ENCODE assay signal across 1 fruit fly cellular context in the genomic region with DNA sequence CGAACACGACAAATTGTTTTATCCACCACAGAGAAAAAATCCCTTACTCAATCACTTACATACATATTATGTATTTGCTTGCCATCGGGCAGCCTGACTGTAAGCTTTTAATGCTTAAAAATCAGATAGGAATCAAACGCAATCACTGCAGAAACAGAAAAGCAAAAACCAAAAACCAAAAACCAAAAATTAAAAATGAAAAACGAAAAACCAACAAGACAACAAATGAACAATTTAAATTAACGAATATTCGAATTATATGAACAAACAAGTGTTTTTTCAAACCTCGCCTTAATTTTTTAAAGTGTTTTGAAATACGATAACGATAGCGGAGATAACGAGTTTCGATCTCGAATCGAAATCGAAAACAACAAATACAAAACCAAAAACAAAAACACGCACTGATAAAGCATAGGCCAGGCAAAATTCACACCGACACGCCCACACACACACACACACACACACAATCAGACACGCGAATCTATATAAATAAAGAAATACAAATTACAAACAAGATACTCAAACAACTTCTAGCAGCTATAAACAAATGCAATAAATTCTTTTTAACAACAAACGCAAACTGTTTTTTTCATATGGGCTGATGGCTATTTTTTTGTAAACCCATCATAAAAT.
A peak's percentile ranks its signal among the peaks of the same experiment; 100 is the strongest.
TF ChIP-seq lines count a peak whose summit lies in the region.

No protein-coding gene starts in this region.

TF ChIP-seq in whole organism, embryonic, 481 proteins besides CTCF, POLR2A, EP300 and RAD21 (continued from another document):
- TF ChIP-seq CG1792 (GFP tag; optimal IDR thresholded peaks at IDR 0.05; lab: Kevin White, UChicago), result no peak
- TF ChIP-seq ham (GFP tag; IDR thresholded peaks at IDR 0.05; lab: Robert Waterston, UW), result no peak
- no peak for TF ChIP-seq sna (GFP tag; IDR thresholded peaks at IDR 0.05; lab: Robert Waterston, UW; ENCODE audit: partially characterized antibody)
- TF ChIP-seq Hr39 (optimal IDR thresholded peaks at IDR 0.05; lab: Kevin White, UChicago), result no peak
- no peak for TF ChIP-seq shn (GFP tag; optimal IDR thresholded peaks at IDR 0.05; lab: Kevin White, UChicago)
- TF ChIP-seq salm (tag; optimal IDR thresholded peaks at IDR 0.05; lab: Kevin White, UChicago), result no peak
- TF ChIP-seq zfh2 (GFP tag; optimal IDR thresholded peaks at IDR 0.05; lab: Kevin White, UChicago), result peak; percentile 15
- no peak for TF ChIP-seq gsb-n (tag; optimal IDR thresholded peaks at IDR 0.05; lab: Kevin White, UChicago)
- no peak for TF ChIP-seq gt (GFP tag; IDR thresholded peaks at IDR 0.05; lab: Robert Waterston, UW)
- TF ChIP-seq Ada2b (GFP tag; IDR thresholded peaks at IDR 0.05; lab: Robert Waterston, UW), result peak; percentile 55; the same call in 1 of the 2 replicates
- TF ChIP-seq Myb (GFP tag; optimal IDR thresholded peaks at IDR 0.05; lab: Kevin White, UChicago), result peak; percentile 52
- TF ChIP-seq grau (tag; optimal IDR thresholded peaks at IDR 0.05; lab: Kevin White, UChicago), result peak; percentile 64
- no peak for TF ChIP-seq MESR4 (GFP tag; optimal IDR thresholded peaks at IDR 0.05; lab: Kevin White, UChicago)
- TF ChIP-seq CG14860 (GFP tag; IDR thresholded peaks at IDR 0.05; lab: Robert Waterston, UW; ENCODE audit: partially characterized antibody), result no peak
- no peak for TF ChIP-seq otp (GFP tag; IDR thresholded peaks at IDR 0.05; lab: Robert Waterston, UW)
- peak; percentile 17 for TF ChIP-seq pho (GFP tag; optimal IDR thresholded peaks at IDR 0.05; lab: Kevin White, UChicago)
- TF ChIP-seq CG9727 (GFP tag; optimal IDR thresholded peaks at IDR 0.05; lab: Kevin White, UChicago), result peak; percentile 54
- TF ChIP-seq pita (GFP tag; optimal IDR thresholded peaks at IDR 0.05; lab: Kevin White, UChicago), result no peak
- no peak for TF ChIP-seq CG4360 (GFP tag; IDR thresholded peaks at IDR 0.05; lab: Robert Waterston, UW)
- no peak for TF ChIP-seq CG1024 (GFP tag; IDR thresholded peaks at IDR 0.05; lab: Robert Waterston, UW)
- no peak for TF ChIP-seq CG7271 (tag; optimal IDR thresholded peaks at IDR 0.05; lab: Kevin White, UChicago)
- TF ChIP-seq PHDP (tag; optimal IDR thresholded peaks at IDR 0.05; lab: Kevin White, UChicago), result peak; percentile 33
- TF ChIP-seq slou (GFP tag; optimal IDR thresholded peaks at IDR 0.05; lab: Kevin White, UChicago), result no peak
- no peak for TF ChIP-seq CG16813 (GFP tag; IDR thresholded peaks at IDR 0.05; lab: Robert Waterston, UW; ENCODE audit: partially characterized antibody)
- TF ChIP-seq Hr3 (GFP tag; optimal IDR thresholded peaks at IDR 0.05; lab: Kevin White, UChicago), result peak; percentile 29
- peak; percentile 60 for TF ChIP-seq lmd (GFP tag; IDR thresholded peaks at IDR 0.05; lab: Robert Waterston, UW)
- TF ChIP-seq CG13287 (GFP tag; IDR thresholded peaks at IDR 0.05; lab: Robert Waterston, UW; ENCODE audit: partially characterized antibody), result no peak; the same call in 1 of the 2 replicates
- peak; percentile 60 for TF ChIP-seq CG12391 (tag; optimal IDR thresholded peaks at IDR 0.05; lab: Kevin White, UChicago)
- peak; percentile 43 for TF ChIP-seq Fer3 (tag; optimal IDR thresholded peaks at IDR 0.05; lab: Kevin White, UChicago)
- no peak for TF ChIP-seq Dll (GFP tag; IDR thresholded peaks at IDR 0.05; lab: Robert Waterston, UW; ENCODE audit: partially characterized antibody)
- no peak for TF ChIP-seq CG34224 (GFP tag; IDR thresholded peaks at IDR 0.05; lab: Robert Waterston, UW; ENCODE audit: partially characterized antibody)
- TF ChIP-seq hth (optimal IDR thresholded peaks at IDR 0.05; lab: Kevin White, UChicago), result no peak
- peak; percentile 40; the same call in 1 of the 2 replicates for TF ChIP-seq HLH3B (GFP tag; IDR thresholded peaks at IDR 0.05; lab: Robert Waterston, UW)
- no peak for TF ChIP-seq CG12236 (GFP tag; optimal IDR thresholded peaks at IDR 0.05; lab: Kevin White, UChicago)
- TF ChIP-seq rib (GFP tag; IDR thresholded peaks at IDR 0.05; lab: Robert Waterston, UW), result no peak
- no peak for TF ChIP-seq bigmax (GFP tag; optimal IDR thresholded peaks at IDR 0.05; lab: Kevin White, UChicago)
- TF ChIP-seq Sin3A (optimal IDR thresholded peaks at IDR 0.05; lab: Kevin White, UChicago), result no peak
- peak in 1 of 2 experiments; percentile 59 for TF ChIP-seq bsh (GFP tag; optimal IDR thresholded peaks at IDR 0.05; lab: Kevin White, UChicago)
- TF ChIP-seq Poxn (GFP tag; IDR thresholded peaks at IDR 0.05; lab: Robert Waterston, UW), result no peak
- TF ChIP-seq Fer1 (GFP tag; optimal IDR thresholded peaks at IDR 0.05; lab: Kevin White, UChicago), result peak; percentile 41
- no peak for TF ChIP-seq CG5953 (GFP tag; IDR thresholded peaks at IDR 0.05; lab: Robert Waterston, UW)
- no peak for TF ChIP-seq onecut (GFP tag; IDR thresholded peaks at IDR 0.05; lab: Robert Waterston, UW)
- no peak for TF ChIP-seq Hand (GFP tag; optimal IDR thresholded peaks at IDR 0.05; lab: Kevin White, UChicago)
- TF ChIP-seq CG15011 (GFP tag; optimal IDR thresholded peaks at IDR 0.05; lab: Kevin White, UChicago), result no peak
- peak; percentile 5 for TF ChIP-seq CG1529 (GFP tag; optimal IDR thresholded peaks at IDR 0.05; lab: Kevin White, UChicago)
- no peak for TF ChIP-seq wek (GFP tag; optimal IDR thresholded peaks at IDR 0.05; lab: Kevin White, UChicago)
- TF ChIP-seq tio (GFP tag; optimal IDR thresholded peaks at IDR 0.05; lab: Kevin White, UChicago), result peak; percentile 35
- peak; percentile 26 for TF ChIP-seq CG18599 (GFP tag; optimal IDR thresholded peaks at IDR 0.05; lab: Kevin White, UChicago)
- TF ChIP-seq YL-1 (GFP tag; optimal IDR thresholded peaks at IDR 0.05; lab: Kevin White, UChicago), result no peak
- TF ChIP-seq CG13296 (GFP tag; optimal IDR thresholded peaks at IDR 0.05; lab: Kevin White, UChicago), result peak; percentile 38
- no peak for TF ChIP-seq CG32772 (GFP tag; IDR thresholded peaks at IDR 0.05; lab: Robert Waterston, UW)
- TF ChIP-seq CG7357 (GFP tag; IDR thresholded peaks at IDR 0.05; lab: Robert Waterston, UW), result peak; percentile 41; the same call in 1 of the 3 replicates
- peak; percentile 17 for TF ChIP-seq Dad (GFP tag; optimal IDR thresholded peaks at IDR 0.05; lab: Kevin White, UChicago)
- TF ChIP-seq Sry-δ (GFP tag; optimal IDR thresholded peaks at IDR 0.05; lab: Kevin White, UChicago), result peak; percentile 4
- TF ChIP-seq CG15479 (GFP tag; optimal IDR thresholded peaks at IDR 0.05; lab: Kevin White, UChicago), result no peak
- TF ChIP-seq vvl (GFP tag; IDR thresholded peaks at IDR 0.05; lab: Robert Waterston, UW), result peak; percentile 77
- no peak for TF ChIP-seq CG3407 (GFP tag; optimal IDR thresholded peaks at IDR 0.05; lab: Kevin White, UChicago)
- TF ChIP-seq zfh1 (GFP tag; IDR thresholded peaks at IDR 0.05; lab: Robert Waterston, UW), result peak; percentile 47; the same call in 1 of the 3 replicates
- TF ChIP-seq D19A (tag; optimal IDR thresholded peaks at IDR 0.05; lab: Kevin White, UChicago), result no peak
- TF ChIP-seq CG33557 (GFP tag; optimal IDR thresholded peaks at IDR 0.05; lab: Kevin White, UChicago), result no peak
- TF ChIP-seq cato (GFP tag; optimal IDR thresholded peaks at IDR 0.05; lab: Kevin White, UChicago; ENCODE audit: borderline replicate concordance), result peak; percentile 4
- TF ChIP-seq pfk (GFP tag; optimal IDR thresholded peaks at IDR 0.05; lab: Kevin White, UChicago), result no peak
- TF ChIP-seq cad (GFP tag; optimal IDR thresholded peaks at IDR 0.05; lab: Kevin White, UChicago), result no peak
- peak; percentile 62 for TF ChIP-seq CG10366 (GFP tag; IDR thresholded peaks at IDR 0.05; lab: Robert Waterston, UW)
- peak; percentile 46 for TF ChIP-seq CG3281 (GFP tag; optimal IDR thresholded peaks at IDR 0.05; lab: Kevin White, UChicago)
- no peak for TF ChIP-seq Spps (tag; optimal IDR thresholded peaks at IDR 0.05; lab: Kevin White, UChicago)
- TF ChIP-seq ttk (GFP tag; IDR thresholded peaks at IDR 0.05; lab: Robert Waterston, UW), result peak; percentile 16; the same call in 1 of the 2 replicates
- no peak for TF ChIP-seq gcm (GFP tag; optimal IDR thresholded peaks at IDR 0.05; lab: Kevin White, UChicago)
- no peak for TF ChIP-seq CG17186 (GFP tag; optimal IDR thresholded peaks at IDR 0.05; lab: Kevin White, UChicago)
- TF ChIP-seq tll (GFP tag; optimal IDR thresholded peaks at IDR 0.05; lab: Kevin White, UChicago), result no peak
- no peak for TF ChIP-seq fd3F (GFP tag; optimal IDR thresholded peaks at IDR 0.05; lab: Kevin White, UChicago)
- no peak for TF ChIP-seq Scr (GFP tag; IDR thresholded peaks at IDR 0.05; lab: Robert Waterston, UW; ENCODE audit: partially characterized antibody)
- TF ChIP-seq Fer2 (tag; optimal IDR thresholded peaks at IDR 0.05; lab: Kevin White, UChicago), result no peak
- TF ChIP-seq CG10565 (GFP tag; optimal IDR thresholded peaks at IDR 0.05; lab: Kevin White, UChicago), result no peak
- TF ChIP-seq org-1 (GFP tag; optimal IDR thresholded peaks at IDR 0.05; lab: Kevin White, UChicago), result peak; percentile 20
- TF ChIP-seq sqz (GFP tag; optimal IDR thresholded peaks at IDR 0.05; lab: Kevin White, UChicago), result no peak
- peak; percentile 27 for TF ChIP-seq CG3163 (GFP tag; optimal IDR thresholded peaks at IDR 0.05; lab: Kevin White, UChicago)
- TF ChIP-seq CG4617 (GFP tag; optimal IDR thresholded peaks at IDR 0.05; lab: Kevin White, UChicago; ENCODE audit: borderline replicate concordance), result no peak
- no peak for TF ChIP-seq pan (optimal IDR thresholded peaks at IDR 0.05; lab: Kevin White, UChicago)
- peak in 1 of 2 experiments; percentile 64 for TF ChIP-seq pan (GFP tag; optimal IDR thresholded peaks at IDR 0.05 in 1 of 2, IDR thresholded peaks at IDR 0.05 in 1 of 2)
- TF ChIP-seq sisA (GFP tag; IDR thresholded peaks at IDR 0.05; lab: Robert Waterston, UW), result peak; percentile 13; the same call in 1 of the 2 replicates
- TF ChIP-seq nom (GFP tag; optimal IDR thresholded peaks at IDR 0.05; lab: Kevin White, UChicago), result no peak
- TF ChIP-seq ATbp (GFP tag; optimal IDR thresholded peaks at IDR 0.05; lab: Kevin White, UChicago), result peak; percentile 30
- TF ChIP-seq lbe (GFP tag; optimal IDR thresholded peaks at IDR 0.05; lab: Kevin White, UChicago), result no peak
- no peak for TF ChIP-seq CG12071 (GFP tag; optimal IDR thresholded peaks at IDR 0.05; lab: Kevin White, UChicago)
- TF ChIP-seq pzg (GFP tag; optimal IDR thresholded peaks at IDR 0.05; lab: Kevin White, UChicago), result no peak
- no peak for TF ChIP-seq tna (GFP tag; IDR thresholded peaks at IDR 0.05; lab: Robert Waterston, UW; ENCODE audit: partially characterized antibody)
- TF ChIP-seq Kr (GFP tag; optimal IDR thresholded peaks at IDR 0.05; lab: Kevin White, UChicago), result no peak
- TF ChIP-seq CG14965 (GFP tag; optimal IDR thresholded peaks at IDR 0.05; lab: Kevin White, UChicago; ENCODE audit: borderline replicate concordance), result no peak
- TF ChIP-seq CG10209 (GFP tag; optimal IDR thresholded peaks at IDR 0.05; lab: Kevin White, UChicago), result peak; percentile 23
- TF ChIP-seq CoRest (tag; optimal IDR thresholded peaks at IDR 0.05; lab: Kevin White, UChicago), result peak; percentile 19
- peak; percentile 45 for TF ChIP-seq az2 (GFP tag; optimal IDR thresholded peaks at IDR 0.05; lab: Kevin White, UChicago)
- TF ChIP-seq C15 (GFP tag; IDR thresholded peaks at IDR 0.05; lab: Robert Waterston, UW), result no peak
- TF ChIP-seq CG3847 (GFP tag; IDR thresholded peaks at IDR 0.05; lab: Robert Waterston, UW), result peak; percentile 23; the same call in 1 of the 2 replicates
- TF ChIP-seq Six4 (GFP tag; optimal IDR thresholded peaks at IDR 0.05; lab: Kevin White, UChicago), result no peak
- no peak for TF ChIP-seq eve (GFP tag; optimal IDR thresholded peaks at IDR 0.05; lab: Kevin White, UChicago)
- TF ChIP-seq CG6791 (GFP tag; IDR thresholded peaks at IDR 0.05; lab: Robert Waterston, UW; ENCODE audit: partially characterized antibody), result no peak
- no peak for TF ChIP-seq CG42726 (GFP tag; IDR thresholded peaks at IDR 0.05; lab: Robert Waterston, UW; ENCODE audit: partially characterized antibody)
- TF ChIP-seq CG14710 (tag; optimal IDR thresholded peaks at IDR 0.05; lab: Kevin White, UChicago), result peak; percentile 31
- TF ChIP-seq CG31224 (GFP tag; IDR thresholded peaks at IDR 0.05; lab: Robert Waterston, UW), result peak; percentile 29; the same call in 1 of the 2 replicates
- no peak for TF ChIP-seq CG7372 (GFP tag; IDR thresholded peaks at IDR 0.05; lab: Robert Waterston, UW)
- TF ChIP-seq sob (GFP tag; IDR thresholded peaks at IDR 0.05; lab: Robert Waterston, UW), result peak; percentile 63; the same call in 1 of the 2 replicates
- peak; percentile 24 for TF ChIP-seq crc (GFP tag; optimal IDR thresholded peaks at IDR 0.05; lab: Kevin White, UChicago)
- no peak for TF ChIP-seq D (optimal IDR thresholded peaks at IDR 0.05; lab: Kevin White, UChicago)
- no peak for TF ChIP-seq D (GFP tag; optimal IDR thresholded peaks at IDR 0.05; lab: Kevin White, UChicago)
- TF ChIP-seq unc-4 (GFP tag; IDR thresholded peaks at IDR 0.05; lab: Robert Waterston, UW; ENCODE audit: partially characterized antibody), result no peak
- no peak for TF ChIP-seq CG2889 (GFP tag; IDR thresholded peaks at IDR 0.05; lab: Robert Waterston, UW)
- TF ChIP-seq fd96Cb (tag; optimal IDR thresholded peaks at IDR 0.05; lab: Kevin White, UChicago), result peak; percentile 37
- TF ChIP-seq Usf (GFP tag; optimal IDR thresholded peaks at IDR 0.05; lab: Kevin White, UChicago), result no peak
- TF ChIP-seq pb (GFP tag; optimal IDR thresholded peaks at IDR 0.05; lab: Kevin White, UChicago), result peak; percentile 4
